Fruit fly (Drosophila melanogaster) whole organism, wandering third instar larva: ENCODE results near the gene CG31674.

Source experiments
- Dif ChIP-seq: fragments of 200-275, 200-300 bp; sonication (Bioruptor generic); optimal IDR thresholded peaks from 2 replicates; lab custom pipeline; 2018; ENCODE audit warnings: missing biosample characterization, missing genetic modification characterization; ENCODE audit not compliant: partially characterized antibody
- GATAd ChIP-seq: sonication (Bioruptor generic); optimal IDR thresholded peaks from 2 replicates; lab custom pipeline; 2016; ENCODE audit warnings: missing biosample characterization, missing genetic modification characterization
- OdsH ChIP-seq: fragments of 200-800 bp; sonication (Bioruptor generic); optimal IDR thresholded peaks from 2 replicates; lab custom pipeline; 2016; ENCODE audit warnings: missing biosample characterization, mild to moderate bottlenecking, missing genetic modification characterization
- Vsx2 ChIP-seq: fragments of 200-300, 225-300 bp; sonication (Bioruptor generic); optimal IDR thresholded peaks from 2 replicates; lab custom pipeline; 2018; ENCODE audit warnings: missing biosample characterization, missing genetic modification characterization; ENCODE audit not compliant: partially characterized antibody
- br ChIP-seq: fragments of 200-800 bp; sonication (Bioruptor generic); optimal IDR thresholded peaks from 2 replicates; lab custom pipeline; 2016; ENCODE audit warnings: missing biosample characterization, missing genetic modification characterization
- dl ChIP-seq, 2 experiments: fragments of 175-275, 200-275 bp in 1 of 2; fragments of 200-275 bp in 1 of 2; sonication (Bioruptor generic); optimal IDR thresholded peaks; lab custom pipeline; 2018; ENCODE audit warnings: mild to moderate bottlenecking in 2 of 2, missing biosample characterization in 2 of 2, missing genetic modification characterization in 2 of 2, moderate library complexity in 2 of 2; ENCODE audit not compliant: partially characterized antibody in 2 of 2, insufficient read depth in 1 of 2
- dsf ChIP-seq: sonication (Bioruptor generic); optimal IDR thresholded peaks from 2 replicates; lab custom pipeline; 2016; ENCODE audit warnings: missing biosample characterization, missing genetic modification characterization, borderline replicate concordance
- foxo ChIP-seq, 2 experiments: fragments of 200-800 bp; sonication (Bioruptor generic); optimal IDR thresholded peaks; 2 replicates in 1 of 2; 3 replicates in 1 of 2; lab custom pipeline; 2016 to 2017; ENCODE audit warnings: missing biosample characterization in 2 of 2, missing genetic modification characterization in 2 of 2
- jim ChIP-seq: fragments of 175-275, 200-325 bp; sonication (Bioruptor generic); optimal IDR thresholded peaks from 2 replicates; lab custom pipeline; 2016; ENCODE audit warnings: missing biosample characterization, mild to moderate bottlenecking, missing genetic modification characterization
- lola ChIP-seq: fragments of >200 bp; optimal IDR thresholded peaks from 2 replicates; lab custom pipeline; 2017; ENCODE audit warnings: missing biosample characterization, missing genetic modification characterization
- pan ChIP-seq: fragments of >200 bp; optimal IDR thresholded peaks from 2 replicates; lab custom pipeline; 2017

dm6 chr2L:20809229-20809628 is 21.8 kb upstream of the CG31674 start:
- no peak for TF ChIP-seq br
- TF ChIP-seq Dif = no peak
- TF ChIP-seq Vsx2 = no peak
- no peak for TF ChIP-seq OdsH (GFP tag; lab: Kevin White, UChicago)
- no peak for TF ChIP-seq lola
- no peak for TF ChIP-seq GATAd (GFP tag; lab: Kevin White, UChicago)
- no peak for TF ChIP-seq dl (GFP tag; optimal IDR thresholded peaks at IDR 0.05; lab: Kevin White, UChicago; ENCODE audit: insufficient read depth in 1 of 2, partially characterized antibody in 2 of 2)
- no peak for TF ChIP-seq foxo (GFP tag; optimal IDR thresholded peaks at IDR 0.05; lab: Kevin White, UChicago)
- no peak for TF ChIP-seq pan (lab: Kevin White, UChicago)
- no peak for TF ChIP-seq jim (GFP tag; lab: Kevin White, UChicago)
- no peak for TF ChIP-seq dsf
